Worm (Caenorhabditis elegans) whole organism, mixed stage, embryonic: ENCODE measurements around the gene B0348.10.
A peak's percentile ranks its signal among the peaks of the same experiment; 100 is the strongest.

Experiments used
- blmp-1 ChIP-seq: fragments of 150-350 bp; optimal IDR thresholded peaks from 2 replicates; lab custom pipeline; 2014; ENCODE audit warnings: missing biosample characterization, missing genetic modification characterization
- ceh-39 ChIP-seq: fragments of 150-350 bp; optimal IDR thresholded peaks from 2 replicates; lab custom pipeline; 2014; ENCODE audit warnings: missing biosample characterization, missing genetic modification characterization
- ceh-83 ChIP-seq: fragments of 200-800 bp; sonication (Bioruptor generic); optimal IDR thresholded peaks from 2 replicates; lab custom pipeline; 2018; ENCODE audit warnings: mild to moderate bottlenecking, missing genetic modification characterization, missing compliant biosample characterization
- ces-1 ChIP-seq: fragments of 150-350 bp; optimal IDR thresholded peaks from 2 replicates; lab custom pipeline; 2014; ENCODE audit warnings: missing biosample characterization, missing genetic modification reagents, missing genetic modification characterization
- cnd-1 ChIP-seq: fragments of 200-800 bp; sonication (Bioruptor generic); optimal IDR thresholded peaks from 2 replicates; lab custom pipeline; 2018; ENCODE audit warnings: mild to moderate bottlenecking, missing genetic modification characterization, missing compliant biosample characterization
- elt-1 ChIP-seq: sonication (generic microtip); optimal IDR thresholded peaks from 2 replicates; lab custom pipeline; 2017; ENCODE audit warnings: missing genetic modification characterization, mild to moderate bottlenecking, missing compliant biosample characterization, antibody characterized with exemption, moderate library complexity, borderline replicate concordance; ENCODE audit not compliant: insufficient read depth
- elt-3 ChIP-seq: fragments of 150-350 bp; optimal IDR thresholded peaks from 2 replicates; lab custom pipeline; 2014; ENCODE audit warnings: missing biosample characterization, missing genetic modification characterization
- flh-1 ChIP-seq: fragments of 200-800 bp; sonication (Bioruptor generic); optimal IDR thresholded peaks from 2 replicates; lab custom pipeline; 2018; ENCODE audit warnings: mild to moderate bottlenecking, missing genetic modification characterization, moderate library complexity, missing compliant biosample characterization
- ham-2 ChIP-seq: fragments of 200-800 bp; sonication (Bioruptor generic); optimal IDR thresholded peaks from 2 replicates; lab custom pipeline; 2018; ENCODE audit warnings: mild to moderate bottlenecking, missing genetic modification characterization, missing compliant biosample characterization
- hlh-1 ChIP-seq: fragments of 150-350 bp; optimal IDR thresholded peaks from 2 replicates; lab custom pipeline; 2014; ENCODE audit warnings: missing biosample characterization, missing genetic modification reagents, missing genetic modification characterization
- lin-32 ChIP-seq: fragments of 200-800 bp; sonication (Bioruptor generic); optimal IDR thresholded peaks from 2 replicates; lab custom pipeline; 2018; ENCODE audit warnings: mild to moderate bottlenecking, missing genetic modification characterization, missing compliant biosample characterization
- lsy-2 ChIP-seq: fragments of 150-350 bp; optimal IDR thresholded peaks from 2 replicates; lab custom pipeline; 2014; ENCODE audit warnings: missing biosample characterization, missing genetic modification characterization
- mab-5 ChIP-seq: fragments of 150-350 bp; optimal IDR thresholded peaks from 2 replicates; lab custom pipeline; 2014; ENCODE audit warnings: missing biosample characterization, missing genetic modification characterization
- mep-1 ChIP-seq: fragments of 150-350 bp; optimal IDR thresholded peaks from 2 replicates; lab custom pipeline; 2017; ENCODE audit warnings: missing biosample characterization, missing genetic modification reagents, missing genetic modification characterization, inconsistent platforms
- mls-2 ChIP-seq: sonication (generic microtip); optimal IDR thresholded peaks from 2 replicates; lab custom pipeline; 2016; ENCODE audit warnings: mild to moderate bottlenecking, missing genetic modification characterization, moderate library complexity, missing compliant biosample characterization
- nhr-12 ChIP-seq: fragments of 150-350 bp; optimal IDR thresholded peaks from 2 replicates; lab custom pipeline; 2014; ENCODE audit warnings: missing biosample characterization, missing genetic modification characterization
- nhr-237 ChIP-seq: fragments of 150-350 bp; optimal IDR thresholded peaks from 2 replicates; lab custom pipeline; 2014; ENCODE audit warnings: missing biosample characterization, missing genetic modification characterization
- nhr-28 ChIP-seq: fragments of 150-350 bp; optimal IDR thresholded peaks from 2 replicates; lab custom pipeline; 2014; ENCODE audit warnings: missing biosample characterization, missing genetic modification characterization
- nhr-76 ChIP-seq: sonication (generic microtip); optimal IDR thresholded peaks from 2 replicates; lab custom pipeline; 2017; ENCODE audit warnings: missing biosample characterization, missing genetic modification characterization
- pha-4 ChIP-seq: fragments of 150-350 bp; optimal IDR thresholded peaks from 2 replicates; lab custom pipeline; 2018; ENCODE audit warnings: missing biosample characterization, missing genetic modification reagents, missing genetic modification characterization
- sem-2 ChIP-seq: fragments of 200-800 bp; sonication (Bioruptor generic); optimal IDR thresholded peaks from 2 replicates; lab custom pipeline; 2018; ENCODE audit warnings: mild to moderate bottlenecking, missing genetic modification characterization, missing compliant biosample characterization
- snpc-4 ChIP-seq: fragments of 150-350 bp; optimal IDR thresholded peaks from 2 replicates; lab custom pipeline; 2014; ENCODE audit warnings: missing biosample characterization, missing genetic modification characterization
- sptf-1 ChIP-seq: sonication (generic microtip); optimal IDR thresholded peaks from 2 replicates; lab custom pipeline; 2017; ENCODE audit warnings: mild to moderate bottlenecking, missing genetic modification characterization, moderate library complexity, missing compliant biosample characterization
- tbx-8 ChIP-seq: fragments of 200-800 bp; sonication (Bioruptor generic); optimal IDR thresholded peaks from 2 replicates; lab custom pipeline; 2018; ENCODE audit warnings: mild to moderate bottlenecking, missing genetic modification characterization, moderate library complexity, missing compliant biosample characterization
- unc-120 ChIP-seq: sonication (generic microtip); optimal IDR thresholded peaks from 2 replicates; lab custom pipeline; 2017; ENCODE audit warnings: missing genetic modification characterization, missing compliant biosample characterization; ENCODE audit not compliant: poor library complexity, severe bottlenecking
- unc-39 ChIP-seq: fragments of 150-350 bp; optimal IDR thresholded peaks from 2 replicates; lab custom pipeline; 2014; ENCODE audit warnings: missing biosample characterization, missing genetic modification characterization
- unc-62 ChIP-seq: fragments of 150-350 bp; optimal IDR thresholded peaks from 2 replicates; lab custom pipeline; 2014; ENCODE audit warnings: missing biosample characterization, missing genetic modification reagents, missing genetic modification characterization
- zip-8 ChIP-seq: fragments of 150-350 bp; optimal IDR thresholded peaks from 2 replicates; lab custom pipeline; 2014; ENCODE audit warnings: missing biosample characterization, missing genetic modification characterization

The B0348.10 gene

ce11 chrV:24181-24580 is 15.6 kb upstream of the B0348.10 start:
- no peak for TF ChIP-seq nhr-237 (tag; lab: Kevin White, UChicago)
- no peak for TF ChIP-seq elt-1 (tag; lab: Kevin White, UChicago)
- no peak for TF ChIP-seq mab-5 (tag; lab: Kevin White, UChicago)
- no peak for TF ChIP-seq lin-32 (GFP tag; lab: Kevin White, UChicago)
- no peak for TF ChIP-seq nhr-28 (tag; lab: Kevin White, UChicago)
- no peak for TF ChIP-seq ces-1
- TF ChIP-seq nhr-76 (tag; lab: Kevin White, UChicago): no peak
- no peak for TF ChIP-seq ham-2
- no peak for TF ChIP-seq zip-8 (tag; lab: Kevin White, UChicago)
- TF ChIP-seq, all 35 proteins: peak for 0

DNA sequence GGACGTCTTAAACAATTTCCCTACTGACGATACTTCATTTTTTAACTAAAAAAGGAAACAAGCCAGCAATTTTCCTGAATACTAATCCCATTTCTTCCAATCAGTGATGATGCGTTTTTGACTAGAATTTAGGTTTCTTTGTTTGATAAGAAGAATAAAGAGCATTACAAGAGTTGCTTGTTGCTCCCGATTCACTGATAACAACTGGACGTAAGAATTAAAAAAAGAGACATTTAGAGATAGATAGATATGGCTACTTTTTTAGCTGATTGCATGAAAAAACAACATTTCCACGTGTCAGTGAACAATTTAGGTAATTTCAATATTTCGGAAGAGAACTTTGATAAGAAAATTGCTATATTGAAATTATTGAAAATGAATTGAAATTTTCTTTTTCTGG is 13.3 kb upstream of the B0348.10 start:
- TF ChIP-seq flh-1 (no peak), lsy-2 (tag; lab: Kevin White, UChicago) (no peak), nhr-12 (tag; lab: Kevin White, UChicago) (no peak), zip-8 (tag; lab: Kevin White, UChicago) (no peak)

- TF ChIP-seq pha-4 (tag; lab: Kevin White, UChicago) (no peak), sem-2 (GFP tag; lab: Kevin White, UChicago) (no peak), lin-32 (GFP tag; lab: Kevin White, UChicago) (no peak), mab-5 (tag; lab: Kevin White, UChicago) (no peak), ceh-83 (no peak), ces-1 (no peak), flh-1 (no peak), nhr-76 (tag; lab: Kevin White, UChicago) (no peak), cnd-1 (tag; lab: Kevin White, UChicago) (no peak), snpc-4 (tag; lab: Kevin White, UChicago) (no peak), unc-39 (tag; lab: Kevin White, UChicago) (no peak), zip-8 (tag; lab: Kevin White, UChicago) (no peak), elt-1 (tag; lab: Kevin White, UChicago) (no peak), ceh-39 (tag; lab: Kevin White, UChicago) (no peak), nhr-12 (tag; lab: Kevin White, UChicago) (no peak), nhr-28 (tag; lab: Kevin White, UChicago) (no peak), mep-1 (no peak), tbx-8 (no peak)
Observed at ce11 chrV:20518-20917, 12.0 kb upstream of the B0348.10 start, which contains the start of gene egl-8. egl-8 (plus strand) TSS chrV:20818.

- TF ChIP-seq unc-120 (tag; lab: Kevin White, UChicago) (no peak), sptf-1 (tag; lab: Kevin White, UChicago) (peak; percentile 40), cnd-1 (tag; lab: Kevin White, UChicago) (no peak)
Observed at ce11 chrV:16067-16845, 7.7 kb upstream of the B0348.10 start.

- no peak for TF ChIP-seq unc-120 (tag; lab: Kevin White, UChicago)
- TF ChIP-seq unc-39 (tag; lab: Kevin White, UChicago): no peak
- no peak for TF ChIP-seq zip-8 (tag; lab: Kevin White, UChicago)
- TF ChIP-seq mls-2 (tag; lab: Kevin White, UChicago): no peak
- TF ChIP-seq hlh-1: no peak
- TF ChIP-seq mep-1: no peak
- TF ChIP-seq blmp-1: no peak
- no peak for TF ChIP-seq sem-2 (GFP tag; lab: Kevin White, UChicago)
- no peak for TF ChIP-seq unc-62 (GFP tag; lab: Kevin White, UChicago)
- no peak for TF ChIP-seq ceh-83
- TF ChIP-seq mab-5 (tag; lab: Kevin White, UChicago): no peak
- no peak for TF ChIP-seq elt-3 (tag; lab: Kevin White, UChicago)
Observed at ce11 chrV:11708-12107, 3.2 kb upstream of the B0348.10 start.

DNA sequence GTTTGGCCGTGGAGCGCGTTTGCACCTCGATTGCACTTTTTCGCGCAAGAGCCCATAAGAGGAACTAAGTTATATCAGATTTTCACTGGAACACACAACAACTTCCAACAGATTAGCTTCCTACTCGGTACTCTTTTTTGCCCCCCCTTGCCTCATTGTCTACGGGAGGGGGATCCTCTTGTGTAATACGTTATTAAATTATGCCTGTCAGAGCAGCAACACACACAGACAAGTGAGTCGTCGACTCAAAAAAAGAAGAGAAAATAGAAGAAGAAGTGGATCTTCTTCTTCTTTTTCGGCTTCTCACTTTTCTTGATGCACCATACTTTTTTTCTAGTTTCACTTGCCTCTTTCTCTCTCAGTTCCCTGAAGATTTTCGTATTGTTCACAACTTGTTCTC is 2.6 kb upstream of the B0348.10 start:
- TF ChIP-seq zip-8 (tag; lab: Kevin White, UChicago) (no peak), ces-1 (peak; percentile 68)
